Fruit fly (Drosophila melanogaster) whole organism, embryonic: ENCODE data around the gene CG31321.

Source experiments
- Awh ChIP-seq: fragments of 200-800 bp; sonication (Bioruptor generic); IDR thresholded peaks from 2 replicates; pipeline ENCODE4, ENCODE4 v1.3.6; 2022; ENCODE audit warnings: missing biosample characterization, missing genetic modification characterization
- Bdp1 ChIP-seq: fragments of 200-800 bp; sonication (Bioruptor generic); optimal IDR thresholded peaks from 3 replicates; lab custom pipeline; 2016; ENCODE audit warnings: missing biosample characterization, missing genetic modification characterization
- CG10321 ChIP-seq: fragments of 200-800 bp; sonication (Bioruptor generic); IDR thresholded peaks from 2 replicates; pipeline ENCODE4 v1.3.6; 2022; ENCODE audit warnings: missing biosample characterization, missing genetic modification characterization
- CG10366 ChIP-seq: fragments of 200-800 bp; sonication (Bioruptor generic); IDR thresholded peaks from 2 replicates; pipeline ENCODE4 v1.3.6; 2022; ENCODE audit warnings: missing biosample characterization, missing genetic modification characterization
- CG11398 ChIP-seq: fragments of 200-800 bp; sonication (Bioruptor generic); optimal IDR thresholded peaks from 2 replicates; lab custom pipeline; 2016; ENCODE audit warnings: missing biosample characterization, missing genetic modification characterization
- CG14014 ChIP-seq: fragments of 200-800 bp; sonication (Bioruptor generic); IDR thresholded peaks from 2 replicates; pipeline ENCODE4 v1.3.6; 2022; ENCODE audit warnings: missing biosample characterization, missing genetic modification characterization
- CG18476 ChIP-seq: fragments of 200-800 bp; sonication (Bioruptor generic); optimal IDR thresholded peaks from 2 replicates; lab custom pipeline; 2016; ENCODE audit warnings: missing biosample characterization, mild to moderate bottlenecking, missing genetic modification characterization
- CG18599 ChIP-seq: fragments of 200-800 bp; sonication (Bioruptor generic); optimal IDR thresholded peaks from 3 replicates; lab custom pipeline; 2017; ENCODE audit warnings: missing biosample characterization, missing genetic modification characterization, mild to moderate bottlenecking, moderate library complexity, missing genetic modification reagents
- CG3995 ChIP-seq: fragments of 200-800 bp; sonication (Bioruptor generic); optimal IDR thresholded peaks from 3 replicates; lab custom pipeline; 2016; ENCODE audit warnings: missing biosample characterization, missing genetic modification characterization
- CG6791 ChIP-seq: fragments of 200-800 bp; sonication (Bioruptor generic); IDR thresholded peaks from 3 replicates; pipeline ENCODE4 v1.3.6; 2022; ENCODE audit warnings: missing biosample characterization, missing genetic modification characterization; ENCODE audit not compliant: partially characterized antibody
- CG6813 ChIP-seq: fragments of 200-800 bp; sonication (Bioruptor generic); optimal IDR thresholded peaks from 2 replicates; lab custom pipeline; 2017; ENCODE audit warnings: missing biosample characterization, missing genetic modification characterization, mild to moderate bottlenecking, moderate library complexity, missing genetic modification reagents
- CrebB ChIP-seq: fragments of 200-800 bp; sonication (Bioruptor generic); optimal IDR thresholded peaks from 3 replicates; lab custom pipeline; 2018; ENCODE audit warnings: missing biosample characterization, mild to moderate bottlenecking, missing genetic modification characterization
- D19B ChIP-seq: fragments of 200-800 bp; sonication (Bioruptor generic); optimal IDR thresholded peaks from 2 replicates; lab custom pipeline; 2017; ENCODE audit warnings: missing biosample characterization, mild to moderate bottlenecking, missing genetic modification characterization
- ERR ChIP-seq: fragments of 200-800 bp; sonication (Bioruptor generic); optimal IDR thresholded peaks from 2 replicates; lab custom pipeline; 2016; ENCODE audit warnings: missing biosample characterization, missing genetic modification characterization
- Eip74EF ChIP-seq, 2 experiments: fragments of 200-800 bp in 1 of 2; fragments of >200 bp in 1 of 2; sonication (Bioruptor generic) in 1 of 2; optimal IDR thresholded peaks; 2 replicates each; lab custom pipeline; 2017 to 2019; ENCODE audit warnings: missing biosample characterization in 2 of 2, missing genetic modification characterization in 2 of 2, mild to moderate bottlenecking in 1 of 2, moderate library complexity in 1 of 2
- Ets65A ChIP-seq: fragments of 200-800 bp; sonication (Bioruptor generic); peaks from one replicate; lab custom pipeline; 2016; ENCODE audit warnings: missing biosample characterization, missing genetic modification characterization
- Fer2 ChIP-seq: fragments of 200-800 bp; sonication (Bioruptor generic); optimal IDR thresholded peaks from 2 replicates; lab custom pipeline; 2018; ENCODE audit warnings: missing biosample characterization, mild to moderate bottlenecking, missing genetic modification characterization, moderate library complexity
- H15 ChIP-seq: fragments of 200-800 bp; sonication (Bioruptor generic); IDR thresholded peaks from 3 replicates; pipeline ENCODE4 v1.3.6; 2022; ENCODE audit warnings: missing biosample characterization, missing genetic modification characterization
- HHEX ChIP-seq: fragments of 200-800 bp; sonication (Bioruptor generic); optimal IDR thresholded peaks from 3 replicates; lab custom pipeline; 2017; ENCODE audit warnings: missing biosample characterization, mild to moderate bottlenecking, missing genetic modification characterization, missing genetic modification reagents
- HLH4C ChIP-seq: fragments of 200-800 bp; sonication (Bioruptor generic); IDR thresholded peaks from 3 replicates; pipeline ENCODE4 v1.3.6; 2022; ENCODE audit warnings: missing biosample characterization, missing genetic modification characterization; ENCODE audit not compliant: partially characterized antibody
- Hey ChIP-seq: fragments of 200-800 bp; sonication (Bioruptor generic); optimal IDR thresholded peaks from 3 replicates; lab custom pipeline; 2018; ENCODE audit warnings: missing biosample characterization, mild to moderate bottlenecking, missing genetic modification characterization
- Hr3 ChIP-seq: fragments of 200-800 bp; sonication (Bioruptor generic); optimal IDR thresholded peaks from 3 replicates; lab custom pipeline; 2016; ENCODE audit warnings: missing biosample characterization, missing genetic modification characterization
- Max ChIP-seq: fragments of 200-800 bp; sonication (Bioruptor generic); optimal IDR thresholded peaks from 2 replicates; lab custom pipeline; 2016; ENCODE audit warnings: missing biosample characterization, mild to moderate bottlenecking, missing genetic modification characterization
- Nf-YB ChIP-seq: fragments of 200-800 bp; sonication (Bioruptor generic); optimal IDR thresholded peaks from 3 replicates; lab custom pipeline; 2019; ENCODE audit warnings: missing biosample characterization, mild to moderate bottlenecking, missing genetic modification characterization, moderate library complexity
- Oaz ChIP-seq: fragments of 200-800 bp; sonication (Bioruptor generic); IDR thresholded peaks from 2 replicates; pipeline ENCODE4 v1.3.6; 2022; ENCODE audit warnings: missing biosample characterization, missing genetic modification characterization
- Oli ChIP-seq: fragments of 200-800 bp; sonication (Bioruptor generic); optimal IDR thresholded peaks from 2 replicates; lab custom pipeline; 2018; ENCODE audit warnings: missing biosample characterization, mild to moderate bottlenecking, missing genetic modification characterization, moderate library complexity
- Opbp ChIP-seq: fragments of 200-800 bp; sonication (Bioruptor generic); IDR thresholded peaks from 3 replicates; pipeline ENCODE4 v1.3.6; 2022; ENCODE audit warnings: missing biosample characterization, missing genetic modification characterization; ENCODE audit not compliant: partially characterized antibody
- Ravus ChIP-seq: fragments of 200-800 bp; sonication (Bioruptor generic); IDR thresholded peaks from 2 replicates; pipeline ENCODE4 v1.3.6; 2022; ENCODE audit warnings: missing biosample characterization, missing genetic modification characterization
- Sox100B ChIP-seq: fragments of 200-800 bp; sonication (Bioruptor generic); optimal IDR thresholded peaks from 3 replicates; lab custom pipeline; 2018; ENCODE audit warnings: missing biosample characterization, mild to moderate bottlenecking, missing genetic modification characterization
- Trl ChIP-seq, 3 experiments: fragments of >200 bp in 2 of 3; fragments of 200-800 bp in 1 of 3; sonication (Bioruptor generic) in 1 of 3; optimal IDR thresholded peaks; 2 replicates in 1 of 3; 3 replicates in 2 of 3; lab custom pipeline; 2016 to 2017; ENCODE audit warnings: missing biosample characterization in 1 of 3, missing genetic modification characterization in 1 of 3
- al ChIP-seq: fragments of 200-800 bp; sonication (Bioruptor generic); IDR thresholded peaks from 2 replicates; pipeline ENCODE4 v1.3.6; 2022; ENCODE audit warnings: missing biosample characterization, missing genetic modification characterization
- ap ChIP-seq: fragments of 200-800 bp; sonication (Bioruptor generic); IDR thresholded peaks from 2 replicates; pipeline ENCODE4 v1.3.6; 2022; ENCODE audit warnings: missing biosample characterization, missing genetic modification characterization
- ase ChIP-seq: fragments of 200-800 bp; sonication (Bioruptor generic); IDR thresholded peaks from 3 replicates; pipeline ENCODE4 v1.3.6; 2022; ENCODE audit warnings: missing biosample characterization, missing genetic modification characterization
- az2 ChIP-seq: fragments of 200-800 bp; sonication (Bioruptor generic); optimal IDR thresholded peaks from 3 replicates; lab custom pipeline; 2016; ENCODE audit warnings: missing biosample characterization, missing genetic modification characterization
- eyg ChIP-seq: fragments of 200-800 bp; sonication (Bioruptor generic); optimal IDR thresholded peaks from 3 replicates; lab custom pipeline; 2016; ENCODE audit warnings: missing biosample characterization, missing genetic modification characterization
- fd96Cb ChIP-seq: fragments of 200-800 bp; sonication (Bioruptor generic); optimal IDR thresholded peaks from 2 replicates; lab custom pipeline; 2018; ENCODE audit warnings: missing biosample characterization, mild to moderate bottlenecking, missing genetic modification characterization, moderate library complexity
- gem ChIP-seq: fragments of 200-800 bp; sonication (Bioruptor generic); optimal IDR thresholded peaks from 2 replicates; lab custom pipeline; 2019; ENCODE audit warnings: missing biosample characterization, mild to moderate bottlenecking, missing genetic modification characterization, moderate library complexity
- insv ChIP-seq, 2 experiments: fragments of 200-800 bp; sonication (Bioruptor generic); optimal IDR thresholded peaks; 3 replicates each; lab custom pipeline; 2016 to 2018; ENCODE audit warnings: missing biosample characterization in 2 of 2, missing genetic modification characterization in 2 of 2
- lmd ChIP-seq: fragments of 200-800 bp; sonication (Bioruptor generic); IDR thresholded peaks from 2 replicates; pipeline ENCODE4 v1.3.6; 2022; ENCODE audit warnings: missing biosample characterization, missing genetic modification characterization
- p53 ChIP-seq: fragments of 200-800 bp; sonication (Bioruptor generic); optimal IDR thresholded peaks from 2 replicates; lab custom pipeline; 2016; ENCODE audit warnings: missing biosample characterization, missing genetic modification characterization
- peb ChIP-seq: fragments of 200-800 bp; sonication (Bioruptor generic); IDR thresholded peaks from 2 replicates; pipeline ENCODE4 v1.3.6; 2022; ENCODE audit warnings: missing biosample characterization, missing genetic modification characterization
- psq ChIP-seq: fragments of 200-800 bp; sonication (Bioruptor generic); optimal IDR thresholded peaks from 2 replicates; lab custom pipeline; 2017; ENCODE audit warnings: missing biosample characterization, missing genetic modification characterization
- scrt ChIP-seq: fragments of 200-800 bp; sonication (Bioruptor generic); optimal IDR thresholded peaks from 2 replicates; lab custom pipeline; 2018; ENCODE audit warnings: missing biosample characterization, mild to moderate bottlenecking, missing genetic modification characterization, moderate library complexity
- sd ChIP-seq: fragments of 200-800 bp; sonication (Bioruptor generic); optimal IDR thresholded peaks from 3 replicates; lab custom pipeline; 2018; ENCODE audit warnings: missing biosample characterization, mild to moderate bottlenecking, missing genetic modification characterization, moderate library complexity
- sens-2 ChIP-seq: fragments of 200-800 bp; sonication (Bioruptor generic); IDR thresholded peaks from 2 replicates; pipeline ENCODE4 v1.3.6; 2022; ENCODE audit warnings: missing biosample characterization, missing genetic modification characterization
- sim ChIP-seq: fragments of 200-800 bp; sonication (Bioruptor generic); IDR thresholded peaks from 2 replicates; pipeline ENCODE4 v1.3.6; 2022; ENCODE audit warnings: missing biosample characterization, missing genetic modification characterization
- slp2 ChIP-seq: fragments of 200-800 bp; sonication (Bioruptor generic); optimal IDR thresholded peaks from 2 replicates; lab custom pipeline; 2016; ENCODE audit warnings: missing biosample characterization, missing genetic modification characterization
- trem ChIP-seq: fragments of 200-800 bp; optimal IDR thresholded peaks from 3 replicates; lab custom pipeline; 2019; ENCODE audit warnings: missing biosample characterization, mild to moderate bottlenecking, missing genetic modification characterization, moderate library complexity

The CG31321 gene

dm6 chr3R:14346838-14347745 is 36.9 kb downstream of the CG31321 start (continued):
- TF ChIP-seq Sox100B (GFP tag; lab: Kevin White, UChicago) (peak; percentile 49), Max (peak; percentile 36), CG6813 (GFP tag; lab: Kevin White, UChicago) (no peak), sens-2 (no peak), ERR (GFP tag; lab: Kevin White, UChicago) (no peak), HHEX (GFP tag; lab: Kevin White, UChicago) (peak; percentile 64), D19B (peak; percentile 42), CG10321 (GFP tag; lab: Robert Waterston, UW) (no peak), Hey (no peak), eyg (GFP tag; lab: Kevin White, UChicago) (no peak), scrt (GFP tag; lab: Kevin White, UChicago) (peak; percentile 66), CG6791 (no peak), ap (GFP tag; lab: Robert Waterston, UW) (no peak; the same call in 1 of the 2 replicates), CG18599 (GFP tag; lab: Kevin White, UChicago) (peak; percentile 88), Oaz (GFP tag; lab: Robert Waterston, UW) (no peak), HLH4C (GFP tag; lab: Robert Waterston, UW) (no peak), Ravus (GFP tag; lab: Robert Waterston, UW) (no peak), Ets65A (GFP tag; lab: Kevin White, UChicago) (peak; percentile 93), Awh (GFP tag; lab: Robert Waterston, UW) (0 out of 2 replicates have a peak, but pooled peaks have one; percentile 22), gem (tag; lab: Kevin White, UChicago) (peak; percentile 81), CG14014 (no peak), Eip74EF (GFP tag; optimal IDR thresholded peaks at IDR 0.05; lab: Kevin White, UChicago) (peak in 1 of 2 experiments; percentile 33), CG11398 (GFP tag; lab: Kevin White, UChicago) (no peak), lmd (GFP tag; lab: Robert Waterston, UW) (peak; percentile 50), insv (GFP tag; optimal IDR thresholded peaks at IDR 0.05; lab: Kevin White, UChicago) (no peak), CG10366 (GFP tag; lab: Robert Waterston, UW) (peak; percentile 40), Oli (tag; lab: Kevin White, UChicago) (peak; percentile 68), Fer2 (tag; lab: Kevin White, UChicago) (peak; percentile 26), psq (GFP tag; lab: Kevin White, UChicago) (no peak), Bdp1 (GFP tag; lab: Kevin White, UChicago) (no peak), fd96Cb (tag; lab: Kevin White, UChicago) (peak; percentile 65), trem (tag; lab: Kevin White, UChicago) (peak; percentile 9), Trl (optimal IDR thresholded peaks at IDR 0.05; lab: Kevin White, UChicago) (peak; percentile 69 to 84), Trl (GFP tag; optimal IDR thresholded peaks at IDR 0.05; lab: Kevin White, UChicago) (no peak), Opbp (GFP tag; lab: Robert Waterston, UW) (no peak), H15 (GFP tag; lab: Robert Waterston, UW) (0 out of 3 replicates have a peak, but pooled peaks have one; percentile 6), az2 (peak; percentile 40), Hr3 (GFP tag; lab: Kevin White, UChicago) (peak; percentile 29), sim (GFP tag; lab: Robert Waterston, UW) (no peak), ase (0 out of 3 replicates have a peak, but pooled peaks have one; percentile 18), sd (tag; lab: Kevin White, UChicago) (peak; percentile 67), p53 (GFP tag; lab: Kevin White, UChicago) (no peak), CG3995 (GFP tag; lab: Kevin White, UChicago) (peak; percentile 14), peb (GFP tag; lab: Robert Waterston, UW) (no peak), CrebB (no peak), al (GFP tag; lab: Robert Waterston, UW) (0 out of 2 replicates have a peak, but pooled peaks have one; percentile 36), slp2 (no peak), Nf-YB (no peak), CG18476 (peak; percentile 57)
